Worm (Caenorhabditis elegans) whole organism, L4/young adult: ENCODE results near the gene C50F7.5.

Source experiments
- W03F9.2 ChIP-seq: fragments of 150-350 bp; optimal IDR thresholded peaks from 2 replicates; lab custom pipeline; 2014; ENCODE audit warnings: missing biosample characterization, missing genetic modification characterization
- dao-5 ChIP-seq: sonication (generic microtip); optimal IDR thresholded peaks from 2 replicates; lab custom pipeline; 2016; ENCODE audit warnings: missing genotype, missing genetic modification characterization, moderate library complexity, missing compliant biosample characterization
- him-1 ChIP-seq: sonication (generic microtip); optimal IDR thresholded peaks from 2 replicates; lab custom pipeline; 2016; ENCODE audit warnings: missing genotype, missing genetic modification reagents, missing genetic modification characterization, missing compliant biosample characterization

Gene C50F7.5

DNA sequence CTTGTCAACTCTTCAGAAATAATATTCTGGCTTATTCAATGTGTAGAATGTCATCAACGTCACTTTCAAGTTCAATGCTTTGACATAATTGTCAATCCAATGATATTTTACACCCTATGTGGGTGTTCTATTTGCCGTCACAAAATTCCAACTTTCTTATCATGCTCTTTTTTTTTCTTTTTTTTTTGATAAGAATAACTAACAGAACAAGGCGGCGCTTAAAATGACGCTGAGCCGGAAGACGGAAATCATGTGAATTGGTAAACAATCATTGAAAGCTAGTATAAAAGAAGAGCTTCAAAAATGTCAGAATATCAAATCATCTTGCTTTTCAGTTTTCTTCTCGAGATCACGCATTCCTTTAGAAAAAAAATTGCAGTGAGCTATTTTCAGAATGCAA, at the start of gene C50F7.5:
Gene C50F7.5, plus strand, starts transcription at position 395 of the 400 bp plus-strand sequence.
- TF ChIP-seq dao-5 (no peak), W03F9.2 (tag; lab: Kevin White, UChicago) (no peak), him-1 (no peak)

DNA sequence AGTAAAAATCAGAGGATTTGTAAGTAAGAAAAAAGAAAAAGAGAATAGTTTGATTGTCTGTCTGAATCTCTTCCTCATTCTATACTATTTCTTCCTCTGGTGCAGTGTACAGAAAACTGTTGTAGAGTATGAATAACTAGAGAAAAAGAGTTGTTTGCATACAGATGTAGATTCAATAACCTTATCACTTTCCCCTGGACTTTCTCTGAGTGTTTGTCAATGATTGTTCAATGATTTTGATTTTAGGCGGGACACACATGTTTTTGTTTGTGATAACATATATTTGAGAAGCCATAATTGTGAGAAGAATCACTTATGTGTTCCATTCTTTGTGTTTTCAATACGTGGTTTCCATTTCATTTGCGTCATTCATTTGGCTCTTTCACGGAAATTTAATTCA, 47.4 kb upstream of the C50F7.5 start:
- TF ChIP-seq him-1 (no peak), dao-5 (no peak), W03F9.2 (tag; lab: Kevin White, UChicago) (no peak)

DNA sequence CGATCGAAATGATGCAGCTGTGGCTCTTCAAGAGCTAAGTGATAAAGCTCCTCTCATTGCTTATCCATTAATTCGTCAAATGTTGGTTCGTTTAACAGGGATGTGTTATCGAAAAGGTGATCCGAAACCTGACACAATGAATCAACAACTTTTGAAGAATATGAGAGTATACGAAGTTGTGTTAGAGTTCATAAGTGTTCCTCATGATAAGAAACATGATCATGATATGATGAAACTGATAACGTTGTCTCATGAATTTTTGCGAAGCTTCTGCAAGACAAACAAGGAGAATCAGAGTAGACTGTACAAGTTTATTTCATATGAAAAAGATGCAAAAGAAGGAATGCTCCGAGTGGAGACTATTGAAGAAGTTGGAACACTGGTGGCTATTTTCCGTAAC, 37.2 kb upstream of the C50F7.5 start:
- TF ChIP-seq W03F9.2 (tag; lab: Kevin White, UChicago) (no peak), dao-5 (no peak), him-1 (no peak)

DNA sequence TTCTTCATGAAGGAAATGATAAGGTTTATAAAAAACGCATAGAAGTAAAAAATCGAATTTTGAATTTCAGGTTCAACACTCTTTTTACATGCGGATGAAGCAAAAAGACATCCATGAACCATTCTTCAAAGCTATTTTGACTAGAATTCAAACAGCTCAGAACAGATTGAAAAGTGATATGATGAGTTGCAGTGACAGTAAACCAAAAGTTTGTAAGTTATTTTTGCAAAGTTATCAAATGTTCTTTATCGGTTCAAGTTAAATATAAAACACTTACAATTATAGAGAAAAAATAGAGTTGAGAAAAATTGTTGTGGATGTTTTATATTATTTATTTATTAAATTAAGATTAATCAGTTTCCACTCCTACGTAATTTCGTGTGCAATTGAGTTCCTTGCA, 34.1 kb upstream of the C50F7.5 start:
- no peak for TF ChIP-seq dao-5
- no peak for TF ChIP-seq him-1
- no peak for TF ChIP-seq W03F9.2 (tag; lab: Kevin White, UChicago)

DNA sequence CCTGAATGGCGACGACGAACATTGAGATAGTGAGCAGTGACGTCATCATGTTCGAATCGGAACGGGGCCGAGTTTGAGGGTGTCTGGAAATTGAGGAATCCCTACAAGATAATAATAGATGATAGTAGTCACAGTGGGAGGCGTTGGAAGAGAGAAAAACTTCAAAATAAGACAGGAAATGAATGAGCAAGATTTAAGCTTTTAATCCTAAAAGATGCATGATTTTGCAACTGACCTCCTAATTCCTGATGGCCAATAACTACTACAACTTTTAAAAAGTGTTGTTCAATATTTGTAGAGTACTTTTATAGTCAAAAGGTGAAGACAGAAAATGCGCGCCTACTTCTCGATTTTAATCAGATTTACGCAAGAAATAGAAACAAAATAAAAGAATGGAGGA, 28.2 kb upstream of the C50F7.5 start, which contains the start of gene flp-13:
Gene flp-13, minus strand, starts transcription at position 101 of the 400 bp plus-strand sequence.
- TF ChIP-seq W03F9.2 (tag; lab: Kevin White, UChicago) (no peak), him-1 (no peak), dao-5 (no peak)

DNA sequence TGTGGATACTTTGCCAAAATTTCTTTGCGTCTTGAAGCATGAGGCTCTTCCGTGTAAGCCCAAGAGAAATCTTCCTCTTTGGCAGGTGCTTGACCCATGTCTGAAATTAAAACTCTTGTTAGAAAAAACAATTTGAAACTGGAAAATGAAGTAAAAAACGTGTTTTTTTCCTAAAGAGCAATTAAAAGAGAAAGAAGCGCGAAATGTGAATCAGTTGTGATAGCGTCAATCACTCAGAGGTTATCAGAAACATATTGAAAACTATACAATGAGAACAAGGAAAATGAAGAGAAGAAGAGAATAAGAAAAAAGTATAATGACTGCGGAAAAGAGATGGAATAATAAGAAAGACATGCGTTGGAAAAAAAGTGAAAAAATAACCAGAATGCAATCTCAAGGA, 19.7 kb upstream of the C50F7.5 start, which contains the start of gene F33D4.4:
Gene F33D4.4, minus strand, starts transcription at position 101 of the 400 bp plus-strand sequence.
- no peak for TF ChIP-seq W03F9.2 (tag; lab: Kevin White, UChicago)
- TF ChIP-seq him-1 = no peak
- no peak for TF ChIP-seq dao-5

DNA sequence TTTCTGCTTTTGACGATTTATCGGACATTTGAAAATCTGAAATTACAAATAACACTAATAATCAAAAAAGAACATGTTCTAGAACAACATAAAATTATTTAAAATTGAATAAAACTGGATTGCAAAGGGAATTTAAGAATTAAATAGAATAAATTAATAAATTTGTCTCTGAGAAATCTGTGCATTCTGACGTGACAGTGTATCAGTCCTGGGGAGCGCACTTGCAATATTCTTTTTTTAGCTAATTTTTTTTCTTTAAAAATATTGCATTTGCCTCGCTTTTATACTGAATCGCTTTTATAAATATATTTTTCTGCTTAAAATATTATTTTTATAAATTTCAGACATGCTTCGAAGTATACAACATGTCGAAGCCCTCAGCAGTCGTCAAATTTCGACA, 16.8 kb upstream of the C50F7.5 start, which contains the start of the genes mrpl-1, emc-6 and mrps-24:
Gene mrpl-1, minus strand, starts transcription at position 1 of the 400 bp plus-strand sequence.
Gene emc-6, minus strand, starts transcription at position 36 of the 400 bp plus-strand sequence.
Gene mrps-24, plus strand, starts transcription at position 345 of the 400 bp plus-strand sequence.
- TF ChIP-seq W03F9.2 (tag; lab: Kevin White, UChicago) = peak; percentile 92
- TF ChIP-seq dao-5 = no peak
- TF ChIP-seq him-1 = no peak

DNA sequence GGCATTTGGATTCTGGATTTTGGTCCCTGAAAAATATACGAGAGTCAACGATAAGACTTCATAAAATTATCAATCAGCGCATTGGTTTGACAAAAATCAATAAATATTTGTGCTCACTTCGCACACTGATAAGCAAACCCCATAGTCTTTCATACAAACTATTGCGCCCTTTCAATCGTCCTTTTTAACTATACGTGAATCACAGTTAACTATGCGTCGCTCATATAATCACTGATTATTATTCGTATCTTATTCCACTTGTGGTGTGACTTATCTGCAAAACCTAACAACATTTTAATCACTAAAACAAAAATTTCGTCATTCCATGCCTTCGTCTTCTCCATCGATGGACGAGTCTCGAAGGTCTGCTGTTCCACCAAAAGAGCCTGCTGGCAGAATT, 15.7 kb upstream of the C50F7.5 start, which contains the start of gene nhr-8:
Gene nhr-8, plus strand, starts transcription at position 160 of the 400 bp plus-strand sequence.
- TF ChIP-seq dao-5 = no peak
- no peak for TF ChIP-seq W03F9.2 (tag; lab: Kevin White, UChicago)
- TF ChIP-seq him-1 = no peak

DNA sequence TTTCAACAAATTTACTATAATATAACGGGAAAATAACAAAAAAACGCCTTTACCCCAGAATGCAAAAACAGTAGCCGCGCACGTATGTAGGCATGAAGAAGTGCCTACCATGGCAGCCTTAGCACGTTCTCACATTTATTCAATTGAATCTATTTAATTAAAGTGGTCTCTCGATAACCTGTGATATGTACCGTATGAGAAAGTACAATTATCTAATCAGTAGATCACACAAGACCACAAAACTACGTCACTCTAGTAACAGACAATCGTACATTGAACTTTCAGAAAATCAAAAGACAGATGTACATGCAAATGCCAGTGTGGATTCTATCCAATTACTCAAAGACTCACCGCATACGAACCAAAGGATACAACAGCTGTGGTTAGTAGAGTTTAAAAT, 14.3 kb upstream of the C50F7.5 start:
- no peak for TF ChIP-seq W03F9.2 (tag; lab: Kevin White, UChicago)
- no peak for TF ChIP-seq dao-5
- TF ChIP-seq him-1 = no peak

DNA sequence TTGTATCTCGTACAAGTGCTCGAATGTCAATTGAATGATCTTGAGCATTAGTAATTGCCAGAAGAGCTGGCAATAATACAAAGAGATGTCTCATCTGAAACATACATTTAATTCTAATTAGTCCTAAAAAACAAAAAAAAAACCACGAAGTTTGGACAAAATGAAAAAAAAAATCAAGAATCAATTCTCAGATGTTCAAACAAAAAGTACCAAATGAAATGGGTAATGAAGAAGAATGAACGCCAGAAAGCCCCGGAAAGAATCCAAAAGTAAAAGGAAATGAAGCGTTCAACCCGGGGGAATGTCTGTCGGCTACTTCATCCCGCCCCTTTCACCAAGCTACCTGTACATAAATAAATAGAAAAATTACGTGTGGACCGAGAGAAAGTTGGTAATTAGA, 8.6 kb upstream of the C50F7.5 start, which contains the start of gene F33D4.6:
Gene F33D4.6, minus strand, starts transcription at position 101 of the 400 bp plus-strand sequence.
- TF ChIP-seq him-1 (no peak), dao-5 (no peak), W03F9.2 (tag; lab: Kevin White, UChicago) (no peak)

DNA sequence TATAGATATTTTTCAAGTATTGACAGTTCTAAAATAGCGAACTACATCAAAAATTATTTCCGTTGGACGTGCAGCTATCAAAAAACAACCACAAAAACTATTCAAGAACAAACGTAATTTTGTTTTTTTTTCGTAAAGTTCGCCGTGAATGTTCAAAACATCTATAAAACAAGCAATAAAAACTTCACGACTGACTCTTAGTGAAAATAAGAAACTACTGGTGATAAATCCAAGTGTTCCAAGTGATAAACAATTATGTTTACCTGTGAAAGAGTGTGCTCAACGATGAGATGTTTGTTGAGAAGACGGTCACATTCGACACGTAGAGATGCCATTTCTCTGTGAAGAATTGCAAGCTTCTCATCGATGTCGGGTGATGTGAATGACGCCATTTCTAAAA, 3.7 kb upstream of the C50F7.5 start, which contains the start of gene C50F7.6:
Gene C50F7.6, minus strand, starts transcription at position 394 of the 400 bp plus-strand sequence.
- TF ChIP-seq W03F9.2 (tag; lab: Kevin White, UChicago) = no peak
- TF ChIP-seq him-1 = no peak
- TF ChIP-seq dao-5 = no peak

DNA sequence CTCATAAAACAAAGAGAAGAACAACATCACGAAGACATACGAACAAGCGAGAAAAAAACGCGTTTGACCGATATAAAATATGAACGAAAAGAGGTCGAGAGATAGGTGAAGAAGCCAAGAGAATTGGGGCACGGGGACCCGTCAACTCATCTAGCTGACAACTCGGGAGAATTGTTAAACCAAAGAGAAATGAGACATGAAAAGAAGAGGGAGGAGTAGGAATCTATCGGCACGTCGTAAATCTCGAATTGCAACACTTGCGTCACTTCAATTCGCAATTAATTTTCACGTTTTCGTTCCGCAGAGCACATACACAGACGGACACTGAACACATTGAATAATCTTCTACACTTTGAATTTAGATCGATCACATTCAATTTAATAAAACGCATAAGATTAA, 3.0 kb upstream of the C50F7.5 start:
- no peak for TF ChIP-seq dao-5
- TF ChIP-seq W03F9.2 (tag; lab: Kevin White, UChicago) = no peak
- TF ChIP-seq him-1 = no peak

DNA sequence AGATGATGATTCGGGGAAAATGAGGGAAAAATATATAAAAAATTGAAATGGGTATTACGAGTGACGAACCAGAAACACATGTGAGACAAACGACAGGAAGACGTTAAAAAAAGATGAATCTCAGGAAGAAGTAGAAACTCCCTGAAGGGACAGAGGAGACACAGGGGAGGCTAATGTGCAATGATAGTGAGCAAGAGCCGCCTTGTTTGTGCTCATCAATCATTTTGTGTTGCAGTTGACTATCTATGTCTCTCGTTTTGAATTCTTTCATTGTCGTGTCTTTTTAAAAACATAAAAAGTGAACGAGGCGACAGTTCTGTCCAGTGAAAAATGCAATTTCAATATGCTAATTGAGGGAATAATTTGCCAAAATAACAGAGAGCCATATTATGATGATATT, 1.6 kb upstream of the C50F7.5 start:
- TF ChIP-seq him-1 = no peak
- TF ChIP-seq dao-5 = no peak
- no peak for TF ChIP-seq W03F9.2 (tag; lab: Kevin White, UChicago)

DNA sequence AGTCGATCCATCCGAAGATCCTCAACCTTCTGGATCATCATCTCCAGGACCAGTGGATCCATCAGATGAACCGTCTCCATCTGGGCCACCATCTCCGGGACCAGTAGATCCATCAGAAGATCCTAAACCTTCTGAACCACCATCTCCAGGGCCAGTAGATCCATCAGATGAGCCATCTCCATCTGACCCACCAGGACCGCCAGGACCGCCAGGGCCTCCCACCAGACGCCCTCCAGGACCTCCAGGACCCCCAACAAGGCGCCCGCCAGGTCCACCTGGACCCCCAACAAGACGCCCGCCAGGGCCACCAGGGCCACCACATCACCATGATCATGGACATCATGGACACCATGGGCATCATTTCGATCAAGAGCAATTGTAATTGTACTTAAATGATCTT, 739 bp downstream of the C50F7.5 start:
- TF ChIP-seq W03F9.2 (tag; lab: Kevin White, UChicago) (no peak), him-1 (no peak), dao-5 (no peak)

DNA sequence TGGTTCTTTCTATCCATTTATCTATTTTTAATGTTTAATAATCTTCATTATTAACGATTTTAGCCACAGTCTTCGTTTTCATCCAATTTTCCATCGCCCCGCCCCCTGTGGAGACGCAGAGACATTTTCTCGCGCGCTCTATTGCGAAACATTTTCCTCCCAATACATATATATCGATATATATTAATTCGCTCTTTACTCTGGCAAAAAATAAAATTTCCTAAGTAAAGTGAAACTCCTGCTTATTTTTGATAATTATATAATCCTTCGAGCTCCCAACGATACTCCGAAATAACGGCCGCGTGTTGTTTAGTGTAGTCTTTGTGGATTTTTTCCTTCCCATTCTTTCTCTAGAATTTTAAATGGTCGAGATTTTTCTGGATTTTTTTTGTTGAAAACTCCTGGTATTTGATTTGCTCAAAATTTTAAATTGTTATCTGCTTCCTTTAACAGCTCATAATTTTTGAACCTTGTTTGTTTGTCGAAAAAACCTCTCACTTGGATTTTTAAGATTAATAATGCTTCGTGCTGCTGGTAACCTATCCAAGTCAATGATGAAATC, 2.0 kb downstream of the C50F7.5 start, which contains the start of gene sucg-1:
Gene sucg-1, plus strand, starts transcription at position 512 of the 562 bp plus-strand sequence.
- TF ChIP-seq dao-5 (no peak), W03F9.2 (tag; lab: Kevin White, UChicago) (no peak), him-1 (no peak)
